Worm (Caenorhabditis elegans) whole organism, L3 larva: ENCODE data around the gene his-35.

Source experiments
- R02D3.7 ChIP-seq: fragments of 150-350 bp; optimal IDR thresholded peaks from 2 replicates; lab custom pipeline; 2014; ENCODE audit warnings: missing biosample characterization, missing genetic modification characterization
- aly-2 ChIP-seq: fragments of 150-350 bp; optimal IDR thresholded peaks from 2 replicates; lab custom pipeline; 2014; ENCODE audit warnings: missing biosample characterization, missing genetic modification characterization
- ama-1 ChIP-seq: fragments of 150-350 bp; optimal IDR thresholded peaks from 2 replicates; lab custom pipeline; 2018
- ceh-28 ChIP-seq: fragments of 150-350 bp; optimal IDR thresholded peaks from 2 replicates; lab custom pipeline; 2014; ENCODE audit warnings: missing biosample characterization, missing genetic modification reagents, missing genetic modification characterization
- ceh-9 ChIP-seq: sonication (generic microtip); optimal IDR thresholded peaks from 2 replicates; lab custom pipeline; 2018; ENCODE audit warnings: missing biosample characterization, missing genetic modification characterization
- elt-1 ChIP-seq: fragments of 150-350 bp; optimal IDR thresholded peaks from 2 replicates; lab custom pipeline; 2014; ENCODE audit warnings: missing biosample characterization, missing genetic modification characterization
- elt-2 ChIP-seq: sonication (generic microtip); optimal IDR thresholded peaks from 2 replicates; lab custom pipeline; 2016; ENCODE audit warnings: missing genetic modification reagents, mild to moderate bottlenecking, missing genetic modification characterization, missing compliant biosample characterization
- eor-1 ChIP-seq, 2 experiments: fragments of 150-350 bp; optimal IDR thresholded peaks; 2 replicates each; lab custom pipeline; 2014 to 2018; ENCODE audit warnings: missing biosample characterization in 2 of 2, missing genetic modification characterization in 2 of 2
- fkh-10 ChIP-seq: sonication (generic microtip); optimal IDR thresholded peaks from 2 replicates; lab custom pipeline; 2017; ENCODE audit warnings: missing biosample characterization, missing genetic modification reagents, missing genetic modification characterization
- fkh-2 ChIP-seq: fragments of 150-350 bp; optimal IDR thresholded peaks from 2 replicates; lab custom pipeline; 2014; ENCODE audit warnings: missing biosample characterization, missing genetic modification reagents, missing genetic modification characterization
- fos-1 ChIP-seq: fragments of 150-350 bp; optimal IDR thresholded peaks from 2 replicates; lab custom pipeline; 2014; ENCODE audit warnings: missing biosample characterization, missing genetic modification characterization
- hmg-11 ChIP-seq: sonication (generic microtip); optimal IDR thresholded peaks from 2 replicates; lab custom pipeline; 2016; ENCODE audit warnings: missing genetic modification characterization, missing compliant biosample characterization
- jun-1 ChIP-seq: fragments of 150-350 bp; optimal IDR thresholded peaks from 2 replicates; lab custom pipeline; 2014; ENCODE audit warnings: missing biosample characterization, missing genetic modification reagents, missing genetic modification characterization
- lin-15B ChIP-seq: fragments of 150-350 bp; optimal IDR thresholded peaks from 2 replicates; lab custom pipeline; 2014; ENCODE audit warnings: missing biosample characterization, missing genetic modification characterization
- lin-39 ChIP-seq: fragments of 150-350 bp; optimal IDR thresholded peaks from 2 replicates; lab custom pipeline; 2018; ENCODE audit warnings: missing biosample characterization, missing genetic modification reagents, missing genetic modification characterization
- lsy-12 ChIP-seq: sonication (generic microtip); optimal IDR thresholded peaks from 2 replicates; lab custom pipeline; 2016; ENCODE audit warnings: mild to moderate bottlenecking, missing genetic modification characterization, missing compliant biosample characterization
- mdl-1 ChIP-seq: fragments of 150-350 bp; optimal IDR thresholded peaks from 2 replicates; lab custom pipeline; 2014; ENCODE audit warnings: missing biosample characterization, missing genetic modification characterization
- mml-1 ChIP-seq: fragments of 150-350 bp; sonication (generic microtip); optimal IDR thresholded peaks from 3 replicates; lab custom pipeline; 2014; ENCODE audit warnings: missing biosample characterization, missing genetic modification characterization
- nfya-1 ChIP-seq: sonication (generic microtip); optimal IDR thresholded peaks from 2 replicates; lab custom pipeline; 2017; ENCODE audit warnings: missing genetic modification characterization, mild to moderate bottlenecking, missing compliant biosample characterization, antibody characterized with exemption, moderate library complexity; ENCODE audit not compliant: insufficient read depth
- nhr-12 ChIP-seq: fragments of 150-350 bp; optimal IDR thresholded peaks from 2 replicates; lab custom pipeline; 2014; ENCODE audit warnings: missing biosample characterization, missing genetic modification characterization
- nhr-23 ChIP-seq: fragments of 150-350 bp; optimal IDR thresholded peaks from 2 replicates; lab custom pipeline; 2014; ENCODE audit warnings: missing biosample characterization, missing genetic modification reagents, missing genetic modification characterization
- nhr-237 ChIP-seq: fragments of 150-350 bp; optimal IDR thresholded peaks from 2 replicates; lab custom pipeline; 2014; ENCODE audit warnings: missing biosample characterization, missing genetic modification characterization
- nhr-25 ChIP-seq: sonication (generic microtip); optimal IDR thresholded peaks from 2 replicates; lab custom pipeline; 2017; ENCODE audit warnings: missing biosample characterization, missing genetic modification characterization
- nhr-28 ChIP-seq: fragments of 150-350 bp; optimal IDR thresholded peaks from 2 replicates; lab custom pipeline; 2014; ENCODE audit warnings: missing biosample characterization, missing genetic modification characterization
- nhr-43 ChIP-seq: sonication (generic microtip); optimal IDR thresholded peaks from 2 replicates; lab custom pipeline; 2016; ENCODE audit warnings: mild to moderate bottlenecking, missing genetic modification characterization, missing compliant biosample characterization; ENCODE audit not compliant: poor library complexity, severe bottlenecking
- nhr-76 ChIP-seq: fragments of 150-350 bp; sonication (generic microtip); optimal IDR thresholded peaks from 5 replicates; lab custom pipeline; 2014; ENCODE audit warnings: missing biosample characterization, missing genetic modification characterization
- pha-4 ChIP-seq: fragments of 150-350 bp; optimal IDR thresholded peaks from 2 replicates; lab custom pipeline; 2014; ENCODE audit warnings: missing biosample characterization, missing genetic modification reagents, missing genetic modification characterization
- sea-2 ChIP-seq: fragments of 150-350 bp; sonication (generic microtip); optimal IDR thresholded peaks from 4 replicates; lab custom pipeline; 2014; ENCODE audit warnings: missing biosample characterization, missing genetic modification reagents, missing genetic modification characterization
- skn-1 ChIP-seq: fragments of 150-350 bp; optimal IDR thresholded peaks from 2 replicates; lab custom pipeline; 2014; ENCODE audit warnings: missing biosample characterization, missing genetic modification characterization
- snpc-4 ChIP-seq: fragments of 150-350 bp; optimal IDR thresholded peaks from 2 replicates; lab custom pipeline; 2014; ENCODE audit warnings: missing biosample characterization, missing genetic modification characterization
- tbx-2 ChIP-seq: sonication (generic microtip); optimal IDR thresholded peaks from 2 replicates; lab custom pipeline; 2016; ENCODE audit warnings: mild to moderate bottlenecking, missing genetic modification characterization, missing compliant biosample characterization
- ztf-11 ChIP-seq: fragments of 150-350 bp; optimal IDR thresholded peaks from 2 replicates; lab custom pipeline; 2014; ENCODE audit warnings: missing biosample characterization, missing genetic modification characterization
- ztf-4 ChIP-seq: fragments of 150-350 bp; optimal IDR thresholded peaks from 2 replicates; lab custom pipeline; 2014; ENCODE audit warnings: missing biosample characterization, missing genetic modification characterization

Gene his-35

ce11 chrV:9545238-9545709 lies at the start of gene his-35, which contains the start of gene his-41:
his-35 (minus strand) TSS chrV:9545288.
his-41 (plus strand) TSS chrV:9545536.
- peak; percentile 7 for TF ChIP-seq ceh-28 (tag; lab: Kevin White, UChicago)
- TF ChIP-seq ceh-9 (tag; lab: Kevin White, UChicago): no peak
- peak; percentile 77 for TF ChIP-seq nhr-25 (tag; lab: Kevin White, UChicago)
- TF ChIP-seq ztf-11 (tag; lab: Kevin White, UChicago): no peak
- TF ChIP-seq nhr-43 (tag; lab: Kevin White, UChicago): peak; percentile 15
- peak; percentile 3 for TF ChIP-seq lsy-12 (tag; lab: Kevin White, UChicago)
- no peak for TF ChIP-seq aly-2 (tag; lab: Kevin White, UChicago)
- TF ChIP-seq ama-1: peak; percentile 85
- no peak for TF ChIP-seq mml-1 (tag; lab: Kevin White, UChicago)
- TF ChIP-seq nfya-1 (tag; lab: Kevin White, UChicago): peak; percentile 69
- peak; percentile 16 for TF ChIP-seq tbx-2 (tag; lab: Kevin White, UChicago)
- TF ChIP-seq ztf-4 (tag; lab: Kevin White, UChicago): no peak
- TF ChIP-seq skn-1 (tag; lab: Kevin White, UChicago): no peak
- peak; percentile 34 for TF ChIP-seq pha-4 (tag; lab: Kevin White, UChicago)
- no peak for TF ChIP-seq nhr-237 (tag; lab: Kevin White, UChicago)
- TF ChIP-seq lin-39 (tag; lab: Kevin White, UChicago): peak; percentile 57
- peak; percentile 24 for TF ChIP-seq snpc-4 (tag; lab: Kevin White, UChicago)
- peak; percentile 37 for TF ChIP-seq lin-15B (tag; lab: Kevin White, UChicago)
- peak; percentile 41 for TF ChIP-seq jun-1 (tag; lab: Kevin White, UChicago)
- TF ChIP-seq, all 47 proteins: peak for 12

ce11 chrV:9590317-9590716 lies 45.2 kb upstream of the his-35 start, which contains the start of gene K09G1.2:
K09G1.2 (plus strand) TSS chrV:9590617.
- TF ChIP-seq nhr-28 (tag; lab: Kevin White, UChicago): no peak
- TF ChIP-seq pha-4 (tag; lab: Kevin White, UChicago): no peak
- no peak for TF ChIP-seq R02D3.7 (tag; lab: Kevin White, UChicago)
- no peak for TF ChIP-seq ceh-9 (tag; lab: Kevin White, UChicago)
- no peak for TF ChIP-seq nhr-76
- TF ChIP-seq nhr-12 (tag; lab: Kevin White, UChicago): no peak
- TF ChIP-seq elt-2: no peak
- TF ChIP-seq ztf-4 (tag; lab: Kevin White, UChicago): no peak
- no peak for TF ChIP-seq nhr-23 (tag; lab: Kevin White, UChicago)
- no peak for TF ChIP-seq mdl-1
- no peak for TF ChIP-seq lsy-12 (tag; lab: Kevin White, UChicago)
- TF ChIP-seq fkh-10 (GFP tag; lab: Kevin White, UChicago): no peak
- TF ChIP-seq mml-1 (tag; lab: Kevin White, UChicago): no peak
- TF ChIP-seq sea-2: no peak

ce11 chrV:9588574-9588973 lies 43.5 kb upstream of the his-35 start:
- TF ChIP-seq elt-1 (tag; lab: Kevin White, UChicago) (no peak), fkh-2 (tag; lab: Kevin White, UChicago) (no peak), tbx-2 (tag; lab: Kevin White, UChicago) (no peak), ztf-11 (tag; lab: Kevin White, UChicago) (no peak), eor-1 (tag; optimal IDR thresholded peaks at IDR 0.05; lab: Kevin White, UChicago) (no peak), fkh-10 (GFP tag; lab: Kevin White, UChicago) (no peak), nhr-12 (tag; lab: Kevin White, UChicago) (no peak), ceh-28 (tag; lab: Kevin White, UChicago) (no peak), hmg-11 (no peak), nhr-43 (tag; lab: Kevin White, UChicago) (peak; percentile 13), nhr-23 (tag; lab: Kevin White, UChicago) (peak; percentile 54), fos-1 (tag; lab: Kevin White, UChicago) (no peak), snpc-4 (tag; lab: Kevin White, UChicago) (no peak)

ce11 chrV:9587619-9588018 lies 42.5 kb upstream of the his-35 start:
- TF ChIP-seq nhr-12 (tag; lab: Kevin White, UChicago) (no peak), fkh-2 (tag; lab: Kevin White, UChicago) (no peak)
